Fruit fly (Drosophila melanogaster): ENCODE measurements around the gene Tango5.

DNA sequence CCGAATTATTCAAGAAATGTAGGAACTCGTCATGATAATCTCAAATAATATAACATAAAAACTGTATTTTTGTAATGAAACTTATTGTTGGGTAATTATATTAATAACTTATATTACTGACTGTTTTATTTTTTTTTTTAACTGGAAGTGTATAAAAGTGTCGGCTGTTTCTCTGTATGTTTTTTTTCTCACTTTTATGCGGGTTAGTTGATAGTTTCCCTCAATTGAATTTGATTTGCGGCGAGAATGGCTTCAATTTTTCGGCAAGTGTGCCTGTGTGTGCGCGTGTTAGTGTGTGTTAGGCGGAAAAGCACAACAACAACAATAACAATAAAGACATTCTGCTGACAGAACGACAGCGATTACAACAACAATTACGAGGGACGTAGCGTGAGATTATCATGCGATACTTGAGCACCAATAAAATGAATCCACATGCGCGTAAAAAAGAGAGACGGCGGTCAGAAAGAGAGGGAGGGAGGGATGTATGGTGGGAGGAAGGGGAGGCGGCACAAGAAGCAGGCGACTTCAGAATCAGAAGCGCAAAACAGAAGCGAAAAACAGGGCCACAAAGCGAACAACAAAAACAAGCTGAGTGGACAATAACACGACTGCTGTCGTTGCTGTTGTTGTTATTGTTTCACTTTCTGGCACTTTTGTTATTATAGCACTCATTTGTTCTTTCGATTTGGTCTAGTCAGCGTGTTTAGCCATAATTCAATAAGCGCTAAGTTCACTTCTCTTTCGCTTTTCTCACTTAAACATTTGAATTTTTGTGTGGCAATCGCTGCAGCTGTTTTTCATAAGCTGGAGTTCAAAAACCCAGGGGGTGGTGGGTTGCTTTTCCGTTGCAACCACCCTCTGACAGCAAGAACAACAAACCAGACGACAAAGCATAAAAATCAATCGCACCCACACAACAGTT is 992 bp downstream of the Tango5 start:
- TF ChIP-seq dl (GFP tag; optimal IDR thresholded peaks at IDR 0.05; ENCODE audit: insufficient read depth in 1 of 2, partially characterized antibody in 2 of 2) (peak in 1 of 2 experiments; percentile 29), psq (GFP tag; optimal IDR thresholded peaks at IDR 0.05) (peak; percentile 98), h (GFP tag; optimal IDR thresholded peaks at IDR 0.05) (peak; percentile 25), Jra (GFP tag; optimal IDR thresholded peaks at IDR 0.05) (no peak), rgr (GFP tag; optimal IDR thresholded peaks at IDR 0.05) (no peak), usp (GFP tag; optimal IDR thresholded peaks at IDR 0.05) (no peak), Dfd (GFP tag; optimal IDR thresholded peaks at IDR 0.05) (no peak), lola (GFP tag; optimal IDR thresholded peaks at IDR 0.05) (no peak), Abd-B (GFP tag; optimal IDR thresholded peaks at IDR 0.05) (no peak), Hr83 (GFP tag; optimal IDR thresholded peaks at IDR 0.05; ENCODE audit: poor library complexity, severe bottlenecking) (peak; percentile 52), Myc (optimal IDR thresholded peaks at IDR 0.05) (no peak), fru (GFP tag; optimal IDR thresholded peaks at IDR 0.05) (peak; percentile 20)

All from whole organism, wandering third instar larva.